Fruit fly (Drosophila melanogaster): ENCODE data around the gene Ogg1.

The Ogg1 gene

dm6 chrX:8677434-8677833 lies 12.7 kb upstream of the Ogg1 start (continued):
- TF ChIP-seq pnt (GFP tag; optimal IDR thresholded peaks at IDR 0.05) (peak; percentile 84), CG5953 (GFP tag; IDR thresholded peaks at IDR 0.05) (no peak), CG31388 (GFP tag; optimal IDR thresholded peaks at IDR 0.05) (no peak), dysf (GFP tag; IDR thresholded peaks at IDR 0.05) (peak; percentile 60), CG13775 (GFP tag; optimal IDR thresholded peaks at IDR 0.05) (no peak), Ravus (GFP tag; IDR thresholded peaks at IDR 0.05) (no peak), gsb-n (tag; optimal IDR thresholded peaks at IDR 0.05) (no peak), Neu2 (GFP tag; optimal IDR thresholded peaks at IDR 0.05; ENCODE audit: borderline replicate concordance) (no peak), CG4424 (GFP tag; optimal IDR thresholded peaks at IDR 0.05) (no peak), ems (GFP tag; optimal IDR thresholded peaks at IDR 0.05) (no peak), ap (GFP tag; IDR thresholded peaks at IDR 0.05) (peak; percentile 77), CG16813 (GFP tag; IDR thresholded peaks at IDR 0.05; ENCODE audit: partially characterized antibody) (no peak), fd64A (GFP tag; optimal IDR thresholded peaks at IDR 0.05) (no peak), CG13894 (tag; optimal IDR thresholded peaks at IDR 0.05) (no peak), CG4854 (GFP tag; optimal IDR thresholded peaks at IDR 0.05) (no peak), oc (tag; optimal IDR thresholded peaks at IDR 0.05) (peak; percentile 90), CG17829 (tag; optimal IDR thresholded peaks at IDR 0.05) (no peak), run (tag; optimal IDR thresholded peaks at IDR 0.05) (no peak), luna (GFP tag; optimal IDR thresholded peaks at IDR 0.05) (no peak), CG14667 (GFP tag; IDR thresholded peaks at IDR 0.05) (peak; percentile 69), cwo (GFP tag; optimal IDR thresholded peaks at IDR 0.05) (no peak), CG1233 (GFP tag; optimal IDR thresholded peaks at IDR 0.05) (peak; percentile 63), Bgb (GFP tag; IDR thresholded peaks at IDR 0.05; ENCODE audit: partially characterized antibody) (no peak), CG7271 (tag; optimal IDR thresholded peaks at IDR 0.05) (no peak), CG12744 (GFP tag; optimal IDR thresholded peaks at IDR 0.05) (no peak), h (optimal IDR thresholded peaks at IDR 0.05) (no peak)

- no peak for TF ChIP-seq CG1832 (GFP tag; optimal IDR thresholded peaks at IDR 0.05)
- no peak for TF ChIP-seq br (optimal IDR thresholded peaks at IDR 0.05)
- peak; percentile 71 for TF ChIP-seq ssp (GFP tag; IDR thresholded peaks at IDR 0.05)
- peak; percentile 76 for TF ChIP-seq Jarid2 (GFP tag; optimal IDR thresholded peaks at IDR 0.05)
- peak; percentile 58; the same call in 1 of the 2 replicates for TF ChIP-seq ro (GFP tag; IDR thresholded peaks at IDR 0.05)
- TF ChIP-seq Kr (GFP tag; optimal IDR thresholded peaks at IDR 0.05): no peak
- TF ChIP-seq dm (GFP tag; optimal IDR thresholded peaks at IDR 0.05): peak; percentile 88
- peak; percentile 88 to 95 for TF ChIP-seq chif (GFP tag; optimal IDR thresholded peaks at IDR 0.05)
- peak; percentile 88 for TF ChIP-seq croc (GFP tag; conservative IDR thresholded peaks at IDR 0.05)
- peak; percentile 80; the same call in 2 of the 3 replicates for TF ChIP-seq CG6175 (GFP tag; IDR thresholded peaks at IDR 0.05)
- TF ChIP-seq CG16815 (GFP tag; optimal IDR thresholded peaks at IDR 0.05): peak; percentile 88
- peak; percentile 96 for TF ChIP-seq CG17361 (GFP tag; IDR thresholded peaks at IDR 0.05)
- TF ChIP-seq scrt (GFP tag; optimal IDR thresholded peaks at IDR 0.05): peak; percentile 79
- TF ChIP-seq Ada2b (GFP tag; IDR thresholded peaks at IDR 0.05): peak; percentile 90
- TF ChIP-seq Opbp (GFP tag; IDR thresholded peaks at IDR 0.05; ENCODE audit: partially characterized antibody): no peak
- peak; percentile 41 for TF ChIP-seq CTCF (GFP tag; optimal IDR thresholded peaks at IDR 0.05)
- TF ChIP-seq CG4730 (GFP tag; IDR thresholded peaks at IDR 0.05): peak; percentile 78
- TF ChIP-seq NFAT (GFP tag; IDR thresholded peaks at IDR 0.05): peak; percentile 90
- peak; percentile 95 for TF ChIP-seq ems (GFP tag; optimal IDR thresholded peaks at IDR 0.05)
- peak; percentile 86 for TF ChIP-seq fd3F (GFP tag; optimal IDR thresholded peaks at IDR 0.05)
- TF ChIP-seq Rfx (GFP tag; IDR thresholded peaks at IDR 0.05): peak; percentile 95
- peak; percentile 70 for TF ChIP-seq psq (GFP tag; optimal IDR thresholded peaks at IDR 0.05)
- TF ChIP-seq Deaf1 (tag; optimal IDR thresholded peaks at IDR 0.05): peak; percentile 78
- TF ChIP-seq inv (GFP tag; IDR thresholded peaks at IDR 0.05; ENCODE audit: partially characterized antibody): no peak
- no peak for TF ChIP-seq tna (GFP tag; IDR thresholded peaks at IDR 0.05; ENCODE audit: partially characterized antibody)
- TF ChIP-seq CG2120 (GFP tag; optimal IDR thresholded peaks at IDR 0.05): peak; percentile 95
- peak; percentile 91 for TF ChIP-seq tx (GFP tag; optimal IDR thresholded peaks at IDR 0.05)
Observed at dm6 chrX:8681189-8681821, 8.8 kb upstream of the Ogg1 start, which contains the start of gene CAH3. TSS of gene CAH3 (plus strand) at chrX:8681252.
